Fruit fly (Drosophila melanogaster) whole organism, embryonic: Measurements from ENCODE around the gene Lipt2.
A peak's percentile ranks its signal among the peaks of the same experiment; 100 is the strongest.

Experiments used
- Atf6 ChIP-seq: fragments of 200-800 bp; sonication (Bioruptor generic); IDR thresholded peaks from 2 replicates; pipeline ENCODE4 v1.3.6; 2022; ENCODE audit warnings: missing biosample characterization, missing genetic modification characterization
- CG10431 ChIP-seq: fragments of 200-800 bp; sonication (Bioruptor generic); optimal IDR thresholded peaks from 3 replicates; lab custom pipeline; 2018; ENCODE audit warnings: missing biosample characterization, mild to moderate bottlenecking, missing genetic modification characterization
- CG10543 ChIP-seq: fragments of 200-800 bp; sonication (Bioruptor generic); optimal IDR thresholded peaks from 3 replicates; lab custom pipeline; 2017; ENCODE audit warnings: missing biosample characterization, mild to moderate bottlenecking, missing genetic modification characterization, moderate library complexity
- CG12219 ChIP-seq: fragments of 200-800 bp; sonication (Bioruptor generic); optimal IDR thresholded peaks from 3 replicates; lab custom pipeline; 2018; ENCODE audit warnings: missing biosample characterization, mild to moderate bottlenecking, missing genetic modification characterization
- CG12659 ChIP-seq: fragments of 200-800 bp; sonication (Bioruptor generic); optimal IDR thresholded peaks from 3 replicates; lab custom pipeline; 2017; ENCODE audit warnings: mild to moderate bottlenecking, missing biosample characterization, missing genetic modification reagents, missing genetic modification characterization
- CG13287 ChIP-seq: fragments of 200-800 bp; sonication (Bioruptor generic); IDR thresholded peaks from 2 replicates; pipeline ENCODE4 v1.3.6; 2022; ENCODE audit warnings: missing biosample characterization, missing genetic modification characterization; ENCODE audit not compliant: partially characterized antibody
- CG13296 ChIP-seq: fragments of 200-800 bp; sonication (Bioruptor generic); optimal IDR thresholded peaks from 3 replicates; lab custom pipeline; 2018; ENCODE audit warnings: missing biosample characterization, mild to moderate bottlenecking, missing genetic modification characterization
- CG13894 ChIP-seq: fragments of 200-800 bp; sonication (Bioruptor generic); optimal IDR thresholded peaks from 3 replicates; lab custom pipeline; 2018; ENCODE audit warnings: missing biosample characterization, mild to moderate bottlenecking, missing genetic modification characterization, moderate library complexity
- CG15479 ChIP-seq: fragments of 200-800 bp; sonication (Bioruptor generic); optimal IDR thresholded peaks from 3 replicates; lab custom pipeline; 2019; ENCODE audit warnings: missing biosample characterization, mild to moderate bottlenecking, missing genetic modification characterization, moderate library complexity
- CG17328 ChIP-seq: fragments of 200-800 bp; sonication (Bioruptor generic); IDR thresholded peaks from 2 replicates; pipeline ENCODE4 v1.3.6; 2022; ENCODE audit warnings: missing biosample characterization, missing genetic modification characterization
- CG2116 ChIP-seq: fragments of 200-800 bp; sonication (Bioruptor generic); optimal IDR thresholded peaks from 3 replicates; lab custom pipeline; 2018; ENCODE audit warnings: missing biosample characterization, mild to moderate bottlenecking, missing genetic modification characterization
- CG2712 ChIP-seq: fragments of 200-800 bp; optimal IDR thresholded peaks from 3 replicates; lab custom pipeline; 2019; ENCODE audit warnings: missing biosample characterization, mild to moderate bottlenecking, missing genetic modification characterization, moderate library complexity
- CG31365 ChIP-seq: fragments of 200-800 bp; sonication (Bioruptor generic); optimal IDR thresholded peaks from 2 replicates; lab custom pipeline; 2018; ENCODE audit warnings: missing biosample characterization, mild to moderate bottlenecking, missing genetic modification characterization
- CG3163 ChIP-seq: fragments of 200-800 bp; sonication (Bioruptor generic); optimal IDR thresholded peaks from 3 replicates; lab custom pipeline; 2016; ENCODE audit warnings: missing biosample characterization, missing genetic modification characterization
- CG34376 ChIP-seq: fragments of 200-800 bp; sonication (Bioruptor generic); optimal IDR thresholded peaks from 2 replicates; lab custom pipeline; 2018; ENCODE audit warnings: missing biosample characterization, mild to moderate bottlenecking, missing genetic modification characterization
- CG3995 ChIP-seq: fragments of 200-800 bp; sonication (Bioruptor generic); optimal IDR thresholded peaks from 3 replicates; lab custom pipeline; 2016; ENCODE audit warnings: missing biosample characterization, missing genetic modification characterization
- CG4282 ChIP-seq: fragments of 200-800 bp; sonication (Bioruptor generic); optimal IDR thresholded peaks from 2 replicates; lab custom pipeline; 2016; ENCODE audit warnings: missing biosample characterization, missing genetic modification characterization
- CG7372 ChIP-seq: fragments of 200-800 bp; sonication (Bioruptor generic); IDR thresholded peaks from 2 replicates; pipeline ENCODE4 v1.3.6; 2022; ENCODE audit warnings: missing biosample characterization, missing genetic modification characterization
- Deaf1 ChIP-seq: fragments of 200-800 bp; optimal IDR thresholded peaks from 3 replicates; lab custom pipeline; 2019; ENCODE audit warnings: missing biosample characterization, mild to moderate bottlenecking, missing genetic modification characterization, moderate library complexity
- Doc3 ChIP-seq: fragments of 200-800 bp; sonication (Bioruptor generic); IDR thresholded peaks from 3 replicates; pipeline ENCODE4 v1.3.6; 2022; ENCODE audit warnings: missing biosample characterization, missing genetic modification characterization; ENCODE audit not compliant: partially characterized antibody
- Drgx ChIP-seq: fragments of 200-800 bp; sonication (Bioruptor generic); IDR thresholded peaks from 2 replicates; pipeline ENCODE4 v1.3.6; 2022; ENCODE audit warnings: missing biosample characterization, missing genetic modification characterization
- E2f2 ChIP-seq: fragments of 200-800 bp; sonication (Bioruptor generic); IDR thresholded peaks from 2 replicates; pipeline ENCODE4 v1.3.6; 2022; ENCODE audit warnings: missing biosample characterization, missing genetic modification characterization
- Eip74EF ChIP-seq, 2 experiments: fragments of 200-800 bp in 1 of 2; fragments of >200 bp in 1 of 2; sonication (Bioruptor generic) in 1 of 2; optimal IDR thresholded peaks; 2 replicates each; lab custom pipeline; 2017 to 2019; ENCODE audit warnings: missing biosample characterization in 2 of 2, missing genetic modification characterization in 2 of 2, mild to moderate bottlenecking in 1 of 2, moderate library complexity in 1 of 2
- HLHmδ ChIP-seq: fragments of 200-800 bp; sonication (Bioruptor generic); optimal IDR thresholded peaks from 2 replicates; lab custom pipeline; 2018; ENCODE audit warnings: missing biosample characterization, mild to moderate bottlenecking, missing genetic modification characterization, moderate library complexity
- HmgD ChIP-seq: fragments of 200-800 bp; sonication (Bioruptor generic); optimal IDR thresholded peaks from 3 replicates; lab custom pipeline; 2016; ENCODE audit warnings: missing biosample characterization, missing genetic modification characterization
- MTF-1 ChIP-seq: fragments of 200-800 bp; sonication (Bioruptor generic); optimal IDR thresholded peaks from 2 replicates; lab custom pipeline; 2018; ENCODE audit warnings: missing biosample characterization, mild to moderate bottlenecking, missing genetic modification characterization, borderline replicate concordance
- Nf-YA ChIP-seq: fragments of 200-800 bp; sonication (Bioruptor generic); IDR thresholded peaks from 2 replicates; pipeline ENCODE4 v1.3.6; 2022; ENCODE audit warnings: missing biosample characterization, missing genetic modification characterization
- Sox100B ChIP-seq: fragments of 200-800 bp; sonication (Bioruptor generic); optimal IDR thresholded peaks from 3 replicates; lab custom pipeline; 2018; ENCODE audit warnings: missing biosample characterization, mild to moderate bottlenecking, missing genetic modification characterization
- amos ChIP-seq: fragments of 200-800 bp; sonication (Bioruptor generic); IDR thresholded peaks from 2 replicates; pipeline ENCODE4 v1.3.6; 2022; ENCODE audit warnings: missing biosample characterization, missing genetic modification characterization; ENCODE audit not compliant: partially characterized antibody
- bsh ChIP-seq, 2 experiments: fragments of 200-800 bp; sonication (Bioruptor generic); optimal IDR thresholded peaks; 2 replicates each; lab custom pipeline; 2017 to 2018; ENCODE audit warnings: mild to moderate bottlenecking in 2 of 2, missing biosample characterization in 2 of 2, missing genetic modification characterization in 2 of 2, moderate library complexity in 1 of 2
- chm ChIP-seq: fragments of 200-800 bp; sonication (Bioruptor generic); IDR thresholded peaks from 2 replicates; pipeline ENCODE4 v1.3.6; 2022; ENCODE audit warnings: missing biosample characterization, missing genetic modification characterization
- corto ChIP-seq: fragments of 200-800 bp; sonication (Bioruptor generic); optimal IDR thresholded peaks from 2 replicates; lab custom pipeline; 2016; ENCODE audit warnings: missing biosample characterization, mild to moderate bottlenecking, missing genetic modification characterization, moderate library complexity
- dati ChIP-seq: fragments of 200-800 bp; sonication (Bioruptor generic); IDR thresholded peaks from 2 replicates; pipeline ENCODE4 v1.3.6; 2022; ENCODE audit warnings: missing biosample characterization, missing genetic modification characterization
- ewg ChIP-seq: fragments of 200-800 bp; sonication (Bioruptor generic); optimal IDR thresholded peaks from 3 replicates; lab custom pipeline; 2017; ENCODE audit warnings: mild to moderate bottlenecking, missing biosample characterization, missing genetic modification reagents, missing genetic modification characterization
- fru ChIP-seq: fragments of >200 bp; optimal IDR thresholded peaks from 2 replicates; lab custom pipeline; 2017
- ftz-f1 ChIP-seq: fragments of 200-800 bp; sonication (Bioruptor generic); optimal IDR thresholded peaks from 2 replicates; lab custom pipeline; 2016; ENCODE audit warnings: missing biosample characterization, missing genetic modification characterization
- hb ChIP-seq: fragments of 200-800 bp; sonication (Bioruptor generic); IDR thresholded peaks from 3 replicates; pipeline ENCODE4 v1.3.6; 2022; ENCODE audit warnings: missing biosample characterization, missing genetic modification characterization; ENCODE audit not compliant: partially characterized antibody
- kah ChIP-seq: fragments of 200-800 bp; sonication (Bioruptor generic); optimal IDR thresholded peaks from 2 replicates; lab custom pipeline; 2018; ENCODE audit warnings: missing biosample characterization, mild to moderate bottlenecking, missing genetic modification characterization
- ken ChIP-seq: fragments of 200-800 bp; sonication (Bioruptor generic); IDR thresholded peaks from 3 replicates; pipeline ENCODE4 v1.3.6; 2022; ENCODE audit warnings: missing biosample characterization, missing genetic modification characterization
- row ChIP-seq: fragments of 200-800 bp; sonication (Bioruptor generic); IDR thresholded peaks from 3 replicates; pipeline ENCODE4 v1.3.6; 2022; ENCODE audit warnings: missing biosample characterization, missing genetic modification characterization
- sna ChIP-seq: fragments of 200-800 bp; sonication (Bioruptor generic); IDR thresholded peaks from 2 replicates; pipeline ENCODE4 v1.3.6; 2022; ENCODE audit warnings: missing biosample characterization, missing genetic modification characterization; ENCODE audit not compliant: partially characterized antibody
- sr ChIP-seq: fragments of 200-800 bp; sonication (Bioruptor generic); IDR thresholded peaks from 3 replicates; pipeline ENCODE4 v1.3.6; 2022; ENCODE audit warnings: missing biosample characterization, missing genetic modification characterization
- stc ChIP-seq: fragments of 200-800 bp; sonication (Bioruptor generic); IDR thresholded peaks from 2 replicates; pipeline ENCODE4 v1.3.6; 2022; ENCODE audit warnings: missing biosample characterization, missing genetic modification characterization
- sug ChIP-seq: fragments of 200-800 bp; optimal IDR thresholded peaks from 2 replicates; lab custom pipeline; 2019; ENCODE audit warnings: missing biosample characterization, mild to moderate bottlenecking, missing genetic modification characterization, moderate library complexity
- tll ChIP-seq, 2 experiments: fragments of 200-800 bp in 1 of 2; fragments of >200 bp in 1 of 2; sonication (Bioruptor generic) in 1 of 2; optimal IDR thresholded peaks; 2 replicates each; lab custom pipeline; 2017 to 2019; ENCODE audit warnings: missing biosample characterization in 2 of 2, missing genetic modification characterization in 2 of 2, mild to moderate bottlenecking in 1 of 2, moderate library complexity in 1 of 2
- wek ChIP-seq: fragments of 200-800 bp; sonication (Bioruptor generic); optimal IDR thresholded peaks from 3 replicates; lab custom pipeline; 2018; ENCODE audit warnings: missing biosample characterization, mild to moderate bottlenecking, missing genetic modification characterization, moderate library complexity
- z ChIP-seq: fragments of 200-800 bp; sonication (Bioruptor generic); IDR thresholded peaks from 3 replicates; pipeline ENCODE4 v1.3.6; 2022; ENCODE audit warnings: missing biosample characterization, missing genetic modification characterization

Gene Lipt2

DNA sequence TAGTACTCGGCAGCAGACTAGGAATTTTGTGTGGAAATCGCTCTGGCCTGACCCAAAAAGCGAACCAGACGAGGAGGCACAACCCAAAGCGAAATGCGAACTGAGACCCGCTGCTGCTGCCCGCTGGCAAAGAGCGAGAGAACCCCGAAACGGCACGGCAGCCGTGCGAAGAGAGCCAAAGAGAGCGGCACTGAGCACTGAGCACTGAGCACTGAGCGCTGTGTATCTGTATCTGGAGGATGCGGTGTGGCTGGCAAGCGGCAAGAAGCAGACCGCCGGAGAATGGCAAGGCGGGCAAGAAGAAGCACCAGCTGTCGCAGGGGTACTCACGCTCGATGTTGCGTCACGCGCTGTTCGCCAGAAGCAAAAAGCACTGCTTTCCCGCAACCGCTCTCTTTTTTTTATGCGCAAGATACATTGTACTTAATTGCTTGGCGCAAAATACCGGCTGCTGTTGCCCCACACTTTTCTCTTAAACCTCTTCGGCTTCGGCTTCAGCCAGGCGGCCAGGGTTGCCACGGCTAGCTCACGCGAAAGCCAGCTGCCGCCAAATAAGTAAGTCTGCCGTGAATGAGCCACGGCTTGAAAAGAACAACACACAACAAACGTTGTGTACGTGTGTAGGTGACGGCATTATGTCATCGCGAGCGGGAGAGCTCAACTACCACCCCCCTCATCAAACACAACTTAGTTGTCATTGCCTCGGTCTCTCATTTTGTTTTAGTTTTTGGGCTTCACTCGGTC is 16.3 kb upstream of the Lipt2 start (continued):
- TF ChIP-seq HmgD (GFP tag; lab: Kevin White, UChicago) (peak; percentile 74), CG4282 (GFP tag; lab: Kevin White, UChicago) (peak; percentile 13), corto (peak; percentile 80), Eip74EF (GFP tag; optimal IDR thresholded peaks at IDR 0.05; lab: Kevin White, UChicago) (no peak), sug (tag; lab: Kevin White, UChicago) (peak; percentile 58), kah (GFP tag; lab: Kevin White, UChicago) (peak; percentile 36), dati (GFP tag; lab: Robert Waterston, UW) (no peak), CG13287 (GFP tag; lab: Robert Waterston, UW) (peak; percentile 68), row (GFP tag; lab: Robert Waterston, UW) (peak; percentile 35; the same call in 1 of the 3 replicates), CG17328 (peak; percentile 50; the same call in 1 of the 2 replicates), fru (lab: Kevin White, UChicago) (no peak), CG7372 (GFP tag; lab: Robert Waterston, UW) (no peak), ftz-f1 (GFP tag; lab: Kevin White, UChicago) (peak; percentile 32), Drgx (GFP tag; lab: Robert Waterston, UW) (0 out of 2 replicates have a peak, but pooled peaks have one; percentile 21), Sox100B (GFP tag; lab: Kevin White, UChicago) (no peak), CG3995 (GFP tag; lab: Kevin White, UChicago) (peak; percentile 62), Deaf1 (tag; lab: Kevin White, UChicago) (peak; percentile 64), stc (GFP tag; lab: Robert Waterston, UW) (peak; percentile 41; the same call in 1 of the 2 replicates), CG12659 (GFP tag; lab: Kevin White, UChicago) (peak; percentile 41), CG10543 (GFP tag; lab: Kevin White, UChicago) (peak; percentile 70), CG2116 (GFP tag; lab: Kevin White, UChicago) (peak; percentile 33), Nf-YA (no peak), CG34376 (peak; percentile 61), CG3163 (GFP tag; lab: Kevin White, UChicago) (peak; percentile 98), CG10431 (peak; percentile 73), z (GFP tag; lab: Robert Waterston, UW) (0 out of 3 replicates have a peak, but pooled peaks have one; percentile 5), Doc3 (GFP tag; lab: Robert Waterston, UW) (0 out of 3 replicates have a peak, but pooled peaks have one; percentile 32), E2f2 (GFP tag; lab: Robert Waterston, UW) (0 out of 2 replicates have a peak, but pooled peaks have one; percentile 25), CG15479 (GFP tag; lab: Kevin White, UChicago) (peak; percentile 92), MTF-1 (GFP tag; lab: Kevin White, UChicago) (no peak), amos (GFP tag; lab: Robert Waterston, UW) (0 out of 2 replicates have a peak, but pooled peaks have one; percentile 35), chm (GFP tag; lab: Robert Waterston, UW) (peak; percentile 52; the same call in 1 of the 2 replicates), CG13894 (tag; lab: Kevin White, UChicago) (peak; percentile 60), ken (GFP tag; lab: Robert Waterston, UW) (peak; percentile 19; the same call in 1 of the 3 replicates), sna (GFP tag; lab: Robert Waterston, UW) (0 out of 2 replicates have a peak, but pooled peaks have one; percentile 26), CG12219 (no peak), CG13296 (GFP tag; lab: Kevin White, UChicago) (peak; percentile 0), HLHmδ (GFP tag; lab: Kevin White, UChicago) (peak; percentile 93), bsh (GFP tag; optimal IDR thresholded peaks at IDR 0.05; lab: Kevin White, UChicago) (peak in 1 of 2 experiments; percentile 20), ewg (peak; percentile 77), sr (GFP tag; lab: Robert Waterston, UW) (peak; percentile 11; the same call in 1 of the 3 replicates), hb (GFP tag; lab: Robert Waterston, UW) (0 out of 3 replicates have a peak, but pooled peaks have one; percentile 11), wek (GFP tag; lab: Kevin White, UChicago) (peak; percentile 44), tll (GFP tag; optimal IDR thresholded peaks at IDR 0.05; lab: Kevin White, UChicago) (peak in 1 of 2 experiments; percentile 19), CG2712 (peak; percentile 27), Atf6 (GFP tag; lab: Robert Waterston, UW) (peak; percentile 27; the same call in 1 of the 2 replicates), CG31365 (tag; lab: Kevin White, UChicago) (peak; percentile 78)
